Fruit fly (Drosophila melanogaster) whole organism, embryonic: ENCODE data around the gene CG5498.

Experiments used
- CG10654 ChIP-seq: fragments of 200-800 bp; sonication (Bioruptor generic); optimal IDR thresholded peaks from 2 replicates; lab custom pipeline; 2016; ENCODE audit warnings: missing biosample characterization, missing genetic modification characterization
- CG16813 ChIP-seq: fragments of 200-800 bp; sonication (Bioruptor generic); IDR thresholded peaks from 3 replicates; pipeline ENCODE4 v1.3.6; 2022; ENCODE audit warnings: missing biosample characterization, missing genetic modification characterization; ENCODE audit not compliant: partially characterized antibody
- CG42726 ChIP-seq: fragments of 200-800 bp; sonication (Bioruptor generic); IDR thresholded peaks from 2 replicates; pipeline ENCODE4 v1.3.6; 2022; ENCODE audit warnings: missing biosample characterization, missing genetic modification characterization; ENCODE audit not compliant: partially characterized antibody
- CG5953 ChIP-seq: fragments of 200-800 bp; sonication (Bioruptor generic); IDR thresholded peaks from 2 replicates; pipeline ENCODE4 v1.3.6; 2022; ENCODE audit warnings: missing biosample characterization, missing genetic modification characterization
- Drgx ChIP-seq: fragments of 200-800 bp; sonication (Bioruptor generic); IDR thresholded peaks from 2 replicates; pipeline ENCODE4 v1.3.6; 2022; ENCODE audit warnings: missing biosample characterization, missing genetic modification characterization
- Optix ChIP-seq: fragments of 200-800 bp; sonication (Bioruptor generic); IDR thresholded peaks from 3 replicates; pipeline ENCODE4 v1.3.6; 2022; ENCODE audit warnings: missing biosample characterization, missing genetic modification characterization
- Sox102F ChIP-seq: fragments of 200-800 bp; sonication (Bioruptor generic); optimal IDR thresholded peaks from 2 replicates; lab custom pipeline; 2018; ENCODE audit warnings: missing biosample characterization, mild to moderate bottlenecking, missing genetic modification characterization, moderate library complexity
- Spps ChIP-seq: fragments of 200-800 bp; sonication (Bioruptor generic); optimal IDR thresholded peaks from 2 replicates; lab custom pipeline; 2018; ENCODE audit warnings: missing biosample characterization, mild to moderate bottlenecking, missing genetic modification characterization
- Xbp1 ChIP-seq: fragments of 200-800 bp; sonication (Bioruptor generic); optimal IDR thresholded peaks from 3 replicates; lab custom pipeline; 2016; ENCODE audit warnings: missing biosample characterization, mild to moderate bottlenecking, missing genetic modification characterization
- dan ChIP-seq: fragments of 200-800 bp; sonication (Bioruptor generic); IDR thresholded peaks from 2 replicates; pipeline ENCODE4 v1.3.6; 2022; ENCODE audit warnings: missing biosample characterization, missing genetic modification characterization
- gsb ChIP-seq: fragments of 200-800 bp; sonication (Bioruptor generic); IDR thresholded peaks from 2 replicates; pipeline ENCODE4 v1.3.6; 2022; ENCODE audit warnings: missing biosample characterization, missing genetic modification characterization
- hth ChIP-seq: fragments of >200 bp; optimal IDR thresholded peaks from 2 replicates; lab custom pipeline; 2017; ENCODE audit warnings: inconsistent platforms
- org-1 ChIP-seq: fragments of 200-800 bp; sonication (Bioruptor generic); optimal IDR thresholded peaks from 2 replicates; lab custom pipeline; 2017; ENCODE audit warnings: missing biosample characterization, missing genetic modification characterization
- sug ChIP-seq: fragments of 200-800 bp; optimal IDR thresholded peaks from 2 replicates; lab custom pipeline; 2019; ENCODE audit warnings: missing biosample characterization, mild to moderate bottlenecking, missing genetic modification characterization, moderate library complexity

dm6 chr3L:20397770-20398169, 13.9 kb upstream of the CG5498 start:
- TF ChIP-seq Xbp1 (GFP tag; lab: Kevin White, UChicago) (no peak), CG16813 (no peak), gsb (GFP tag; lab: Robert Waterston, UW) (no peak), hth (lab: Kevin White, UChicago) (no peak), Sox102F (no peak), CG10654 (GFP tag; lab: Kevin White, UChicago) (no peak), Drgx (GFP tag; lab: Robert Waterston, UW) (no peak), CG42726 (GFP tag; lab: Robert Waterston, UW) (no peak), org-1 (GFP tag; lab: Kevin White, UChicago) (no peak), Optix (no peak), CG5953 (GFP tag; lab: Robert Waterston, UW) (no peak), sug (tag; lab: Kevin White, UChicago) (no peak), Spps (no peak), dan (no peak)
